Fruit fly (Drosophila melanogaster): ENCODE results near the gene mdy.

mdy gene

DNA sequence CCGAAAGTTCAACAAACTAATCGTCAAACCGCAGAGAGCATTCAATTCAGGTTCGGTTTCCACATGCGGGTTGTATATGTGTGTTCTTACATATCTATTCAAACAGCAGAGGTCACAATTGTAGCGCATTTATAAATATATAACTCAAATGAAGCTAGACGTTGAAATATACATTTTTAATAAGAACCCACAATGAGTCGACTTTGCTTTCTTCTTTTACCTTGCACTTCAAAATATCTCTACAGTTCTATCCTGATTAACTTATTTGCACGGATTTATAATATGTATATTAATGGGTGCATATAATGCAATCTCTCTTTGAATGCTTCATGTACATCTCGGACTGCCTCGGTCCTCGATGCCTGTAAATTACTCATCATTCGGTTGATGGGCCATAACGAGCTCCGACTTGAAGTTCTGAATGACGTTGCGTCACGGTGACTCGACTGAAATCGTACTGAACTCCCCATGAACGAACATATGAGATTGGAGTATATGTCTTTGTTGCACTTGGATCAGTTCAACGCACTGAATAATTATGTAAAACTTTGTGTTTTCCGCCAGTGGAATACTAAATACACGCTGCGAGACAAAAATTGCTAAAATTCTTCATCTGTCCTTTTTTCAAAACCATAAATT is 2.0 kb downstream of the mdy start (continued):
- TF ChIP-seq CG4318 (GFP tag; optimal IDR thresholded peaks at IDR 0.05) (peak; percentile 37), CG8119 (GFP tag; IDR thresholded peaks at IDR 0.05) (peak; percentile 79; the same call in 2 of the 3 replicates), Sox102F (GFP tag; optimal IDR thresholded peaks at IDR 0.05) (peak; percentile 62), fd59A (GFP tag; optimal IDR thresholded peaks at IDR 0.05) (peak; percentile 61), OdsH (GFP tag; optimal IDR thresholded peaks at IDR 0.05) (peak; percentile 75), CG31627 (GFP tag; optimal IDR thresholded peaks at IDR 0.05) (peak; percentile 49), CG3032 (tag; optimal IDR thresholded peaks at IDR 0.05) (peak; percentile 63), CG3919 (GFP tag; optimal IDR thresholded peaks at IDR 0.05) (no peak), pdm3 (GFP tag; optimal IDR thresholded peaks at IDR 0.05) (peak; percentile 75), spab (GFP tag; optimal IDR thresholded peaks at IDR 0.05) (peak; percentile 73), fd85E (GFP tag; optimal IDR thresholded peaks at IDR 0.05) (no peak), Eip75B (GFP tag; optimal IDR thresholded peaks at IDR 0.05) (peak; percentile 69), Met (GFP tag; optimal IDR thresholded peaks at IDR 0.05) (peak; percentile 59), Gug (GFP tag; IDR thresholded peaks at IDR 0.05) (peak; percentile 52; the same call in 1 of the 2 replicates), dsx (GFP tag; optimal IDR thresholded peaks at IDR 0.05; ENCODE audit: poor library complexity, severe bottlenecking) (peak; percentile 59), acj6 (GFP tag; optimal IDR thresholded peaks at IDR 0.05) (peak; percentile 77), net (GFP tag; optimal IDR thresholded peaks at IDR 0.05) (peak; percentile 70), Hr4 (GFP tag; optimal IDR thresholded peaks at IDR 0.05) (peak; percentile 80), eg (GFP tag; IDR thresholded peaks at IDR 0.05) (no peak; the same call in 1 of the 3 replicates)

DNA sequence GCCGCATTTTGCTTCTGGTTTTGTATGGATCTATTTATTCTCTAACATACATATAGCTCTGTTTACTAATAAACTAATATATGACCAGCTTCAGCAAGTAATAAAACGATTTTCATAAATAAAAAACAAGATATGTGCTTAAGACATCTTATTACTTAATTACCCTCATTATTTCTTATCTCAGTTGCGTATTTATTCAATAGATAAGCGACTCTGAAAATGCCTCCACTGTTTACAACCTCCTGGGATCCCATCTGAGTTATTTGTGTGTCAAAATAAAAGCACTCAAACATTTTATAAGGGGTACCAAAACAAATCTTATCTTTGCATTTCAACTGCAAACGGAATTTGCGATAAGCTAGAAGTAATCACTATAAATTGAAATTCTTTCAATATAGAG is 3.3 kb downstream of the mdy start:
- TF ChIP-seq svp (GFP tag) (peak; percentile 66), Hr4 (GFP tag; optimal IDR thresholded peaks at IDR 0.05) (no peak), CG15336 (GFP tag; IDR thresholded peaks at IDR 0.05) (no peak), vri (GFP tag; optimal IDR thresholded peaks at IDR 0.05) (peak; percentile 82), Eip78C (GFP tag) (peak; percentile 44), CG3919 (GFP tag; optimal IDR thresholded peaks at IDR 0.05) (no peak)

DNA sequence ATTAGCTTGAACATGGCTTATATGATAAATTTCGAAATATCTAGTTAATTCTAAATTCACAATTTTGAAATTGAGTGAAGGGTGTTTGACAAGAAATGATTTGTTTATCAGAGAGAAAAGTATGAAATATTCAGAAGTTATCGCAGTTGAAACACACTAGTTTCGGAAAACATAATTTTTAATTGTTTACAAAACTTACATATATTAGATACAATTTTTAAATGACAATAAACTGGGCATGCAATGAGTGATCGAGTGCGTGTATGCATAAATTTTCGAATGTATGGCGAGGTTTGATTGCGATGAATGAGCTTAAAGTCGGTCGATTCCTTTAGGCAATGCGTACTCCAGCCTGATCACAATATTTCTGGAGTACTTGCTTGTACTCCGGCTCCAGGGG is 4.5 kb downstream of the mdy start, which contains the start of gene CG13280:
Gene CG13280 (minus strand): TSS at position 101 of the 400 bp plus-strand sequence.
- TF ChIP-seq dsx (GFP tag; optimal IDR thresholded peaks at IDR 0.05; ENCODE audit: poor library complexity, severe bottlenecking) (no peak), net (GFP tag; optimal IDR thresholded peaks at IDR 0.05) (no peak), Sox14 (GFP tag; optimal IDR thresholded peaks at IDR 0.05) (no peak), Lpt (GFP tag; optimal IDR thresholded peaks at IDR 0.05) (no peak), OdsH (GFP tag; optimal IDR thresholded peaks at IDR 0.05) (no peak), Eip93F (GFP tag; optimal IDR thresholded peaks at IDR 0.05) (no peak), Eip75B (GFP tag; optimal IDR thresholded peaks at IDR 0.05) (no peak), topi (GFP tag; optimal IDR thresholded peaks at IDR 0.05) (no peak), CG6276 (GFP tag; optimal IDR thresholded peaks at IDR 0.05) (no peak), CG9139 (GFP tag; optimal IDR thresholded peaks at IDR 0.05) (no peak), eg (GFP tag; IDR thresholded peaks at IDR 0.05) (no peak), CG8632 (GFP tag; optimal IDR thresholded peaks at IDR 0.05) (no peak), Sox15 (GFP tag; optimal IDR thresholded peaks at IDR 0.05) (no peak), CG10631 (GFP tag; optimal IDR thresholded peaks at IDR 0.05) (no peak), Hr39 (GFP tag; optimal IDR thresholded peaks at IDR 0.05) (no peak), Blimp-1 (GFP tag; optimal IDR thresholded peaks at IDR 0.05) (no peak)

DNA sequence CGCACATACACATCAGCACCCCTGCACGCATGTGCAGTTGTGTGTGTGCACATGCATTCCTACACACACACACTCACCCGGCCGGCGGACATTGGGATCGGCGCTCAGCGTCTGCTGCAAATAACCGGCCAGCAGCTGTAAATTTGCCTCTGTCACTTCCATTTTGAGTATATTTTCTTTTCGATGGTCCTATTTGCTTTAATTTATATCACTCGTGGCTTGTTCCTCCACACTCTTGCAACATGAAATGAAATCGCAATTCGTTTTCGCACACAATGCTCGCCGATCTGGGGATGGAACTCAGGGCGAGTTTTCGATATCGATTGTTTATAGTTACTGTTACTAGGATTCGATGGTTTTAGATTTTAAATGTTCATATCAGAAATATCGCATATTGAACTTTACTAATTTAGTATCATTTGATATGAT is 8.5 kb downstream of the mdy start, which contains the start of gene Cse1:
Gene Cse1 (minus strand): TSS at position 303 of the 429 bp plus-strand sequence.
- TF ChIP-seq Sox14 (GFP tag; optimal IDR thresholded peaks at IDR 0.05) (peak; percentile 29), topi (GFP tag; optimal IDR thresholded peaks at IDR 0.05) (peak; percentile 28), vri (GFP tag; optimal IDR thresholded peaks at IDR 0.05) (no peak), CG6854 (GFP tag; optimal IDR thresholded peaks at IDR 0.05) (peak; percentile 16)

Measured in whole organism, prepupa.